Worm (Caenorhabditis elegans): ENCODE data around the gene dbn-1.

dbn-1 gene

ce11 chrIII:13733833-13734232 lies 28.0 kb downstream of the dbn-1 start:
- TF ChIP-seq fos-1 (tag; optimal IDR thresholded peaks at IDR 0.05) (peak; percentile 98), sma-9 (GFP tag; optimal IDR thresholded peaks at IDR 0.05) (peak; percentile 19), sma-9 (tag; optimal IDR thresholded peaks at IDR 0.05) (no peak), nhr-21 (tag; optimal IDR thresholded peaks at IDR 0.05) (no peak), ceh-16 (tag; optimal IDR thresholded peaks at IDR 0.05) (no peak), sem-4 (tag; optimal IDR thresholded peaks at IDR 0.05) (no peak), unc-55 (GFP tag; optimal IDR thresholded peaks at IDR 0.05) (no peak), mbf-1 (tag; optimal IDR thresholded peaks at IDR 0.05) (no peak), nhr-237 (tag; optimal IDR thresholded peaks at IDR 0.05) (no peak), nhr-6 (tag; optimal IDR thresholded peaks at IDR 0.05) (no peak), nhr-129 (tag; optimal IDR thresholded peaks at IDR 0.05) (no peak), zag-1 (tag; optimal IDR thresholded peaks at IDR 0.05) (no peak), F13H6.1 (tag; optimal IDR thresholded peaks at IDR 0.05) (peak; percentile 42), mdl-1 (tag; optimal IDR thresholded peaks at IDR 0.05) (no peak), ztf-4 (tag; optimal IDR thresholded peaks at IDR 0.05) (no peak), sma-3 (GFP tag; optimal IDR thresholded peaks at IDR 0.05) (no peak), skn-1 (tag; optimal IDR thresholded peaks at IDR 0.05) (no peak), C34F6.9 (tag; optimal IDR thresholded peaks at IDR 0.05) (no peak), ztf-1 (GFP tag; conservative IDR thresholded peaks at IDR 0.05) (no peak), crh-2 (tag; optimal IDR thresholded peaks at IDR 0.05) (peak; percentile 80)

- TF ChIP-seq fos-1 (tag; optimal IDR thresholded peaks at IDR 0.05) (peak; percentile 77), R02D3.7 (tag; optimal IDR thresholded peaks at IDR 0.05) (no peak)
These were observed 29.2 kb downstream of the dbn-1 start for ce11 chrIII:13732665-13733064.

ce11 chrIII:13731589-13731988 lies 30.3 kb downstream of the dbn-1 start, which contains the start of gene W06F12.2:
W06F12.2 (minus strand) TSS chrIII:13731689.
- TF ChIP-seq nhr-6 (tag; optimal IDR thresholded peaks at IDR 0.05): no peak
- no peak for TF ChIP-seq elt-3 (tag; optimal IDR thresholded peaks at IDR 0.05)
- TF ChIP-seq nhr-21 (tag; optimal IDR thresholded peaks at IDR 0.05): no peak
- TF ChIP-seq gmeb-1 (tag; optimal IDR thresholded peaks at IDR 0.05): no peak
- TF ChIP-seq unc-62 (GFP tag; optimal IDR thresholded peaks at IDR 0.05): no peak
- TF ChIP-seq mab-5 (tag; optimal IDR thresholded peaks at IDR 0.05): no peak
- TF ChIP-seq unc-55 (GFP tag; optimal IDR thresholded peaks at IDR 0.05): no peak
- TF ChIP-seq lin-13 (GFP tag; optimal IDR thresholded peaks at IDR 0.05): no peak

ce11 chrIII:13729760-13730159 lies 32.1 kb downstream of the dbn-1 start:
- no peak for TF ChIP-seq lin-11 (tag; optimal IDR thresholded peaks at IDR 0.05)
- TF ChIP-seq ceh-16 (tag; optimal IDR thresholded peaks at IDR 0.05): no peak
- TF ChIP-seq nhr-77 (tag; optimal IDR thresholded peaks at IDR 0.05): no peak
- no peak for TF ChIP-seq nhr-6 (tag; optimal IDR thresholded peaks at IDR 0.05)
- no peak for TF ChIP-seq ama-1 (optimal IDR thresholded peaks at IDR 0.05)
- no peak for TF ChIP-seq mab-5 (tag; optimal IDR thresholded peaks at IDR 0.05)
- TF ChIP-seq unc-62 (GFP tag; optimal IDR thresholded peaks at IDR 0.05): no peak
- no peak for TF ChIP-seq nhr-12 (tag; optimal IDR thresholded peaks at IDR 0.05)
- TF ChIP-seq unc-39 (tag; optimal IDR thresholded peaks at IDR 0.05): no peak
- no peak for TF ChIP-seq mdl-1 (tag; optimal IDR thresholded peaks at IDR 0.05)
- no peak for TF ChIP-seq nhr-129 (tag; optimal IDR thresholded peaks at IDR 0.05)
- no peak for TF ChIP-seq nhr-21 (tag; optimal IDR thresholded peaks at IDR 0.05)
- TF ChIP-seq lin-13 (GFP tag; optimal IDR thresholded peaks at IDR 0.05): no peak

ce11 chrIII:13724018-13724892 lies 37.6 kb downstream of the dbn-1 start:
- TF ChIP-seq C34F6.9 (tag; optimal IDR thresholded peaks at IDR 0.05): no peak
- no peak for TF ChIP-seq nhr-23 (tag; optimal IDR thresholded peaks at IDR 0.05)
- no peak for TF ChIP-seq mab-5 (tag; optimal IDR thresholded peaks at IDR 0.05)
- TF ChIP-seq lin-13 (GFP tag; optimal IDR thresholded peaks at IDR 0.05): no peak
- TF ChIP-seq snpc-4 (tag; optimal IDR thresholded peaks at IDR 0.05): no peak
- no peak for TF ChIP-seq ZK546.5 (tag; optimal IDR thresholded peaks at IDR 0.05)
